Worm (Caenorhabditis elegans) whole organism, L4 larva: ENCODE results near the gene F59B2.3.
A peak's percentile ranks its signal among the peaks of the same experiment; 100 is the strongest.

Source experiments
- F37D6.2 ChIP-seq: sonication (generic microtip); optimal IDR thresholded peaks from 2 replicates; lab custom pipeline; 2016; ENCODE audit warnings: mild to moderate bottlenecking, missing genetic modification characterization, missing compliant biosample characterization
- F49E8.2 ChIP-seq: sonication (generic microtip); optimal IDR thresholded peaks from 2 replicates; lab custom pipeline; 2016; ENCODE audit warnings: missing compliant biosample characterization, mild to moderate bottlenecking, missing genetic modification characterization, borderline replicate concordance
- Y48G9A.11 ChIP-seq: fragments of 200-800 bp; sonication (Bioruptor generic); IDR thresholded peaks from 2 replicates; pipeline ENCODE4 v1.3.6; 2022; ENCODE audit warnings: missing genetic modification reagents, missing genetic modification characterization, missing compliant biosample characterization
- aha-1 ChIP-seq: fragments of 150-350 bp; peaks from one replicate; lab custom pipeline; 2014; ENCODE audit warnings: missing biosample characterization, missing genetic modification characterization
- arid-1 ChIP-seq: fragments of 200-800 bp; sonication (Bioruptor generic); conservative IDR thresholded peaks from 2 replicates; pipeline ENCODE4 v1.3.6; 2022; ENCODE audit warnings: missing genetic modification reagents, missing genetic modification characterization, missing compliant biosample characterization
- ceh-44 ChIP-seq: fragments of 200-800 bp; sonication (Bioruptor generic); IDR thresholded peaks from 2 replicates; pipeline ENCODE4 v1.3.6; 2022; ENCODE audit warnings: missing genetic modification reagents, missing genetic modification characterization, missing compliant biosample characterization
- ceh-82 ChIP-seq: sonication (generic microtip); optimal IDR thresholded peaks from 2 replicates; lab custom pipeline; 2017; ENCODE audit warnings: missing biosample characterization, missing genetic modification characterization
- cey-2 ChIP-seq: sonication (generic microtip); optimal IDR thresholded peaks from 3 replicates; lab custom pipeline; 2017; ENCODE audit warnings: missing genetic modification characterization, mild to moderate bottlenecking, missing compliant biosample characterization, antibody characterized with exemption, borderline replicate concordance; ENCODE audit not compliant: insufficient read depth
- daf-16 ChIP-seq, 3 experiments: sonication (generic microtip); optimal IDR thresholded peaks; 2 replicates each; lab custom pipeline; 2016 to 2017; ENCODE audit warnings: missing genetic modification characterization in 3 of 3, missing genetic modification reagents in 3 of 3, mild to moderate bottlenecking in 2 of 3, missing compliant biosample characterization in 2 of 3, missing biosample characterization in 1 of 3, moderate library complexity in 1 of 3
- daf-19 ChIP-seq: fragments of 200-800 bp; sonication (Bioruptor generic); conservative IDR thresholded peaks from 2 replicates; pipeline ENCODE4 v1.3.6; 2022; ENCODE audit warnings: missing genetic modification characterization, missing compliant biosample characterization
- dmd-6 ChIP-seq: fragments of 200-800 bp; sonication (Bioruptor generic); IDR thresholded peaks from 2 replicates; pipeline ENCODE4 v1.3.6; 2022; ENCODE audit warnings: missing genetic modification reagents, missing genetic modification characterization, missing compliant biosample characterization
- dpl-1 ChIP-seq: fragments of 150-350 bp; optimal IDR thresholded peaks from 2 replicates; lab custom pipeline; 2014; ENCODE audit warnings: missing biosample characterization, missing genetic modification reagents, missing genetic modification characterization
- egl-27 ChIP-seq: sonication (generic microtip); optimal IDR thresholded peaks from 3 replicates; lab custom pipeline; 2017; ENCODE audit warnings: missing biosample characterization, missing genetic modification reagents, missing genetic modification characterization
- hif-1 ChIP-seq, 2 experiments: sonication (generic microtip); optimal IDR thresholded peaks; 2 replicates each; lab custom pipeline; 2016 to 2017; ENCODE audit warnings: missing compliant biosample characterization in 2 of 2, missing genetic modification characterization in 2 of 2, missing genetic modification reagents in 2 of 2, missing genotype in 2 of 2, mild to moderate bottlenecking in 1 of 2
- hlh-11 ChIP-seq: fragments of 200-800 bp; sonication (Bioruptor generic); optimal IDR thresholded peaks from 2 replicates; lab custom pipeline; 2018; ENCODE audit warnings: mild to moderate bottlenecking, missing genetic modification characterization, missing compliant biosample characterization
- hlh-30 ChIP-seq: sonication (generic microtip); optimal IDR thresholded peaks from 2 replicates; lab custom pipeline; 2017; ENCODE audit warnings: antibody characterized with exemption, mild to moderate bottlenecking, missing genetic modification characterization, missing compliant biosample characterization; ENCODE audit not compliant: insufficient read depth
- hmg-1.1 ChIP-seq: fragments of 200-800 bp; sonication (Bioruptor generic); IDR thresholded peaks from 2 replicates; pipeline ENCODE4 v1.3.6; 2022; ENCODE audit warnings: missing genetic modification reagents, missing genetic modification characterization, missing compliant biosample characterization
- lin-38 ChIP-seq: fragments of 200-800 bp; sonication (Bioruptor generic); IDR thresholded peaks from 2 replicates; pipeline ENCODE4 v1.3.6; 2022; ENCODE audit warnings: missing genetic modification reagents, missing genetic modification characterization, missing compliant biosample characterization
- lsy-2 ChIP-seq, 2 experiments: fragments of 150-350 bp in 1 of 2; sonication (generic microtip) in 1 of 2; optimal IDR thresholded peaks; 2 replicates each; lab custom pipeline; 2014 to 2017; ENCODE audit warnings: missing biosample characterization in 2 of 2, missing genetic modification characterization in 2 of 2
- mep-1 ChIP-seq: fragments of 150-350 bp; sonication (generic microtip); optimal IDR thresholded peaks from 3 replicates; lab custom pipeline; 2014; ENCODE audit warnings: missing biosample characterization, missing genetic modification characterization
- mes-2 ChIP-seq: sonication (generic microtip); optimal IDR thresholded peaks from 2 replicates; lab custom pipeline; 2016; ENCODE audit warnings: missing genotype, mild to moderate bottlenecking, missing genetic modification characterization, missing compliant biosample characterization; ENCODE audit not compliant: poor library complexity, severe bottlenecking
- mxl-2 ChIP-seq: fragments of 200-800 bp; sonication (Bioruptor generic); conservative IDR thresholded peaks from 2 replicates; pipeline ENCODE4 v1.3.6; 2022; ENCODE audit warnings: missing genetic modification reagents, missing genetic modification characterization, missing compliant biosample characterization
- mxl-3 ChIP-seq: fragments of 200-800 bp; sonication (Bioruptor generic); optimal IDR thresholded peaks from 2 replicates; lab custom pipeline; 2018; ENCODE audit warnings: mild to moderate bottlenecking, missing genetic modification characterization, missing compliant biosample characterization
- nhr-76 ChIP-seq: fragments of 150-350 bp; optimal IDR thresholded peaks from 2 replicates; lab custom pipeline; 2014; ENCODE audit warnings: missing biosample characterization, missing genetic modification characterization
- pha-4 ChIP-seq, 2 experiments: fragments of 150-350 bp in 1 of 2; fragments of 200-800 bp in 1 of 2; sonication (Bioruptor generic) in 1 of 2; IDR thresholded peaks in 1 of 2; optimal IDR thresholded peaks in 1 of 2; 2 replicates each; pipeline versions ENCODE4 v1.3.6 to Lab custom; 2014 to 2022; ENCODE audit warnings: missing genetic modification characterization in 2 of 2, missing genetic modification reagents in 2 of 2, missing biosample characterization in 1 of 2, missing compliant biosample characterization in 1 of 2
- php-3 ChIP-seq: fragments of 200-800 bp; sonication (Bioruptor generic); IDR thresholded peaks from 2 replicates; pipeline ENCODE4 v1.3.6; 2022; ENCODE audit warnings: missing genetic modification reagents, missing genetic modification characterization, missing compliant biosample characterization
- pqm-1 ChIP-seq: sonication (generic microtip); optimal IDR thresholded peaks from 2 replicates; lab custom pipeline; 2017; ENCODE audit warnings: missing biosample characterization, missing genetic modification characterization
- rbr-2 ChIP-seq: sonication (generic microtip); optimal IDR thresholded peaks from 2 replicates; lab custom pipeline; 2016; ENCODE audit warnings: missing genotype, missing genetic modification characterization, missing compliant biosample characterization
- set-16 ChIP-seq: fragments of 200-800 bp; sonication (Bioruptor generic); IDR thresholded peaks from 2 replicates; pipeline ENCODE4 v1.3.6; 2022; ENCODE audit warnings: missing genetic modification reagents, missing genetic modification characterization, missing compliant biosample characterization
- unc-130 ChIP-seq: sonication (generic microtip); optimal IDR thresholded peaks from 2 replicates; lab custom pipeline; 2016; ENCODE audit warnings: missing genetic modification reagents, missing genetic modification characterization, missing compliant biosample characterization
- unc-62 ChIP-seq, 3 experiments: fragments of 150-350 bp in 1 of 3; sonication (generic microtip); optimal IDR thresholded peaks in 2 of 3; peaks in 1 of 3; 1 replicate in 1 of 3; 2 replicates in 2 of 3; lab custom pipeline; 2014 to 2017; ENCODE audit warnings: missing biosample characterization in 3 of 3, missing genetic modification characterization in 3 of 3, missing genetic modification reagents in 3 of 3, missing genotype in 1 of 3
- ztf-7 ChIP-seq: fragments of 150-350 bp; optimal IDR thresholded peaks from 2 replicates; lab custom pipeline; 2014; ENCODE audit warnings: missing biosample characterization, missing genetic modification characterization

Gene F59B2.3

ce11 chrIII:8973826-8974225, 25.7 kb downstream of the F59B2.3 start, which contains the start of gene R08D7.5:
Gene R08D7.5 (plus strand): TSS chrIII:8974126.
- TF ChIP-seq dmd-6 (GFP tag; lab: Robert Waterston, UW), result no peak
- peak; percentile 43 for TF ChIP-seq mes-2

DNA sequence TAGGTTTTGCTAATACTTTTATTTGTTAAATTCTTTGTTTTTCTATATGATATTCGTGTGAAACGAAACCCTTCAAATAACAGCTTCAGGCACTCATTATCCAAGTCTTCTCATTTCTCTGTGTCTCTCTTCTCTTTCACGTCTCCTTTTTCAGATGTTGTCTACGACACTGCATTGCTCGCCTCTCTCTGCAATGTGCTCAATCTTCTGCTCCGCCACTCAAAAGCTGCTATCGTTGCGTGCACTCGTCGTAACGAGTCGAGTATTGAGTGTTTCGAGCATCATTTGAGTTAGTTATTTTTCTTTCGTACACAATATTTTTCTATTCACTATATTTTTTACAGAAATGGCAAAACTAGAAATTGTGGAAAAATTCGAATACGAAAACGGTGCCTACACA, 26.4 kb downstream of the F59B2.3 start:
- no peak for TF ChIP-seq ceh-44 (GFP tag; lab: Robert Waterston, UW)
- TF ChIP-seq hmg-1.1 (GFP tag; lab: Robert Waterston, UW), result 0 out of 2 replicates have a peak, but pooled peaks have one; percentile 36

DNA sequence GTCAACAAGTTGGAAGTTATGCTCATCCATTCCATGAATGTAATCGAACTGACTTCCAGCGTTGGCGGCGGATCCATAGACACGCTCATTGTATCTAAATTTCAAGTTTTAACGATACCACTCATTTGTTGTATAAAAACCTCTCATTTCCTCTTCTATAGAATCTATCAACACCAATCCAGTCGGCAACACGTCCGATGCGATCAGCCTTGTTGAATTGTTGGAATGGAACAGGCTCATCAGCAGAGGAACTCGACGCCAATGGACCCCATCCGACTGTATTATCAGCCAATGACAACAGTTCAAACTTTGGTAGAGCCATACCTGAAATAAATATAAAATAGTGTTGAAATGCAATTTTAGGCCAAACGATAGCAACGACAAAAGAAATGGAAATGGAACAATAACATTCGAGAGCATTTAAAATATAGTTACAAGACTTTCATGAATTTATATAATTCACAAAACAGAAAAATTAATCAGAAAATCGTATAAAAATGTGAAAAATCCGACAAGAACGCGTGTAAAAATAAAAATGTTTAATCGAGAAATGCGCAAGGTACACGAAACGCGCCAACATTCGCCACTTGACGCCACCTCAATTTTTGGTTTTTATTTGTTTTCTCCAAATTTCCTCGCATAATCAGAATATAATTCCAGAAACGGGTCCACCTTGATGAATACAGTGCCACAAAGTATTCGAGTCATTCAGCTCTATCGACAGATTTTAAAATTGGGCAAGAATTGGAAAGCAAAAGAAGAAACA, 28.1 kb downstream of the F59B2.3 start, which contains the start of the genes eif-3.D and R08D7.4:
Gene eif-3.D, minus strand, starts transcription at position 324 of the 766 bp plus-strand sequence.
Gene R08D7.4, plus strand, starts transcription at position 638 of the 766 bp plus-strand sequence.
- TF ChIP-seq mxl-2 (GFP tag; lab: Robert Waterston, UW), result no peak
- TF ChIP-seq daf-16 (GFP tag; optimal IDR thresholded peaks at IDR 0.05; lab: Kevin White, UChicago), result peak in 1 of 2 experiments; percentile 35
- TF ChIP-seq daf-16 (tag; optimal IDR thresholded peaks at IDR 0.05; lab: Kevin White, UChicago), result peak; percentile 33
- TF ChIP-seq mes-2, result peak; percentile 88
- TF ChIP-seq dpl-1, result peak; percentile 69
- peak; percentile 57; the same call in 1 of the 2 replicates for TF ChIP-seq hmg-1.1 (GFP tag; lab: Robert Waterston, UW)
- 0 out of 2 replicates have a peak, but pooled peaks have one; percentile 31 for TF ChIP-seq pha-4 (GFP tag; IDR thresholded peaks at IDR 0.05; lab: Robert Waterston, UW)
- TF ChIP-seq pha-4 (tag; optimal IDR thresholded peaks at IDR 0.05; lab: Kevin White, UChicago), result no peak
- peak; percentile 51 for TF ChIP-seq hlh-11 (tag; lab: Kevin White, UChicago)
- peak; percentile 34 for TF ChIP-seq ztf-7 (tag; lab: Kevin White, UChicago)
- TF ChIP-seq rbr-2 (tag; lab: Kevin White, UChicago), result peak; percentile 65
- TF ChIP-seq mxl-3 (GFP tag; lab: Kevin White, UChicago), result peak; percentile 13
- TF ChIP-seq dmd-6 (GFP tag; lab: Robert Waterston, UW), result peak; percentile 45
- no peak for TF ChIP-seq unc-130 (GFP tag; lab: Kevin White, UChicago)
- TF ChIP-seq mep-1 (tag; lab: Kevin White, UChicago), result peak; percentile 64
- peak in 1 of 2 experiments; percentile 80 for TF ChIP-seq lsy-2 (tag; optimal IDR thresholded peaks at IDR 0.05; lab: Kevin White, UChicago)
- TF ChIP-seq F37D6.2 (tag; lab: Kevin White, UChicago), result no peak
- TF ChIP-seq arid-1, result peak; percentile 52; the same call in 1 of the 2 replicates
- peak; percentile 65 for TF ChIP-seq aha-1
- TF ChIP-seq php-3 (GFP tag; lab: Robert Waterston, UW), result no peak
- peak; percentile 70 for TF ChIP-seq lin-38 (GFP tag; lab: Robert Waterston, UW)

DNA sequence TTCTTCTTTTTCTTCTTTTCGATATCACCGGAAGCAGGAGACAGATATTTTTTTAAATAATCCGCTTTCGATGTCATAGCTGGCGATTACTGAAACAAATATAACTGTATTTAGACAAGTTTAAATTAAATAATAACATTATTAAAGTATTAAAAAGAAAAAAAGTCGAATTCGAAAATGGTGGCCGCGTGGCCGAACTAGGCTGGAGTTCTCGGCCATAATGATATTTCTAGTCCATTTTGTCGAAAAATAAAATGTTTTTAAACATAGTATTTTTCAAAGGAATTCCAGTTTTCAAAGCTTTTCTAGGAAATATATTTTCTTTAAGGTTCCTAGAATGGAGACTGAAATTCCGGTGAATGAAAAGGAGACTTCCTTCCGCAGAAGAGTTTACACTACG, 31.9 kb downstream of the F59B2.3 start, which contains the start of the genes bud-13 and rpap-2:
Gene bud-13, minus strand, starts transcription at position 89 of the 400 bp plus-strand sequence.
Gene rpap-2, plus strand, starts transcription at position 329 of the 400 bp plus-strand sequence.
- TF ChIP-seq dpl-1 (peak; percentile 29), mes-2 (peak; percentile 91), daf-19 (GFP tag; lab: Robert Waterston, UW) (no peak), ceh-82 (tag; lab: Kevin White, UChicago) (no peak), hlh-30 (tag; lab: Kevin White, UChicago) (no peak), hif-1 (tag; optimal IDR thresholded peaks at IDR 0.05; lab: Kevin White, UChicago) (peak in 1 of 2 experiments; percentile 22)

DNA sequence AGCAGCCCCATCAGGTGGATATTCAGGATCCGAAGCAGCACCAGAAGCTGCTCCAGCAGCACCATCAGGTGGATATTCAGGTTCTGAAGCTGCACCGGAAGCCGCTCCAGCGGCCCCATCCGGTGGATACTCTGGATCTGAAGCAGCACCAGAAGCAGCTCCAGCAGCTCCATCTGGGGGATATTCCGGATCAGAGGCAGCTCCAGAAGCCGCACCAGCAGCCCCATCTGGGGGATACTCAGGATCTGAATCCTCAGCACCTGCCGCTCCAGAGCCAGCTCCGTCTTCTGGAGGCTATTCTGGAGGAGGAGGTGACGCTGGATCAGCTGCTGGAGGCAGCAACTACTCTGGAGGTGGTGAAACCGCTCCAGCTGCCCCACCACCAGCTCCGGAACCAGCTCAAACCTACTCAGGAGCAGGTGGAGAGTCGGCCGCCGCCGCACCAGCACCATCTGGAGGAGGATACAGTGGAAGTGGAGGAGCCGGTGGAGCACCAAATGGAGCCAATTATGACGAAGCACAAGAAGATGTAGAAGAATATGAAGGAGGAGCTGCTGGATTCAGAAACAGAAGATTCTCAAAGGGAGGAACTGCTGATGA, 34.8 kb downstream of the F59B2.3 start:
- TF ChIP-seq set-16 (GFP tag; lab: Robert Waterston, UW), result peak; percentile 96
- TF ChIP-seq hif-1 (tag; optimal IDR thresholded peaks at IDR 0.05; lab: Kevin White, UChicago), result no peak
- TF ChIP-seq unc-62 (GFP tag; optimal IDR thresholded peaks at IDR 0.05 in 1 of 2; lab: Kevin White, UChicago), result peak in 1 of 2 experiments; percentile 15
- no peak for TF ChIP-seq unc-62 (tag; optimal IDR thresholded peaks at IDR 0.05; lab: Kevin White, UChicago)
- TF ChIP-seq pqm-1 (tag; lab: Kevin White, UChicago), result no peak
- no peak for TF ChIP-seq nhr-76
- no peak for TF ChIP-seq egl-27 (tag; lab: Kevin White, UChicago)
- TF ChIP-seq F49E8.2, result no peak
- TF ChIP-seq pha-4 (GFP tag; IDR thresholded peaks at IDR 0.05; lab: Robert Waterston, UW), result peak; percentile 69; the same call in 1 of the 2 replicates
- TF ChIP-seq pha-4 (tag; optimal IDR thresholded peaks at IDR 0.05; lab: Kevin White, UChicago), result no peak
- TF ChIP-seq Y48G9A.11 (GFP tag; lab: Robert Waterston, UW), result no peak
- no peak for TF ChIP-seq cey-2 (tag; lab: Kevin White, UChicago)
